Fruit fly (Drosophila melanogaster) whole organism: ENCODE data around the gene Atpalpha.

Experiments
- CG8478 ChIP-seq: fragments of >200 bp; optimal IDR thresholded peaks from 2 replicates; lab custom pipeline; 2018; ENCODE audit warnings: inconsistent platforms
- Dll ChIP-seq: fragments of >200 bp; optimal IDR thresholded peaks from 2 replicates; lab custom pipeline; 2017
- pan ChIP-seq: fragments of >200 bp; optimal IDR thresholded peaks from 2 replicates; lab custom pipeline; 2017
- usp ChIP-seq: fragments of >200 bp; optimal IDR thresholded peaks from 2 replicates; lab custom pipeline; 2017; ENCODE audit warnings: missing biosample characterization, missing genetic modification characterization, mixed read lengths

- TF ChIP-seq usp (no peak), Dll (lab: Kevin White, UChicago) (no peak), CG8478 (lab: Kevin White, UChicago) (no peak), pan (lab: Kevin White, UChicago) (no peak)
Observed at dm6 chr3R:21006967-21007366, 58.5 kb downstream of the Atpalpha start, which contains the start of gene Alp5.
